Fruit fly (Drosophila melanogaster): Measurements from ENCODE around the gene CG34140.

DNA sequence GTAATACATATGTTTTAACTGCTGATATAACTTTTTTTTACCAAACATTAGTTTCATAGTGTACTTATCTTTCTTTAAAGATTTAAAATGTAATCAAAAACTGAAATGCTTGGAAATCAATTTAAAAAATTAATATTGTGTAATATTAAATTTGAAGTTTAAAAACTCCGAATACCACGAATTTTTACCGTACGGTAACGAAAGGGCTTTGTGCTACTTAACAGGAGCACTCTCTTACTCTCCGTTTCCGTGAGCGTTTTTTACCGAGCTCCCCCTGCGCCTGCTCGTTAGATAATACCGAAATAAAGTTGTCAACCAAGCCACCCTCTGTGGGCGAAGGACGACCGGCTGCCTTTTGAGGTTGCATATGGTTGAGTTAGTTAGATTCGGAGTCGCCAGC is 31.7 kb downstream of the CG34140 start, which contains the start of the genes Dic61B and p130CAS:
- TF ChIP-seq CG13775 (GFP tag; optimal IDR thresholded peaks at IDR 0.05): no peak
- no peak for TF ChIP-seq unpg (GFP tag; optimal IDR thresholded peaks at IDR 0.05)
- TF ChIP-seq CG1529 (GFP tag; optimal IDR thresholded peaks at IDR 0.05): no peak
- no peak for TF ChIP-seq Sry-β (GFP tag; optimal IDR thresholded peaks at IDR 0.05)
- no peak for TF ChIP-seq Camta (GFP tag; optimal IDR thresholded peaks at IDR 0.05)

Measured in whole organism, embryonic.